Fruit fly (Drosophila melanogaster): ENCODE data around the gene CG3961.
A peak's percentile ranks its signal among the peaks of the same experiment; 100 is the strongest.

CG3961 gene

DNA sequence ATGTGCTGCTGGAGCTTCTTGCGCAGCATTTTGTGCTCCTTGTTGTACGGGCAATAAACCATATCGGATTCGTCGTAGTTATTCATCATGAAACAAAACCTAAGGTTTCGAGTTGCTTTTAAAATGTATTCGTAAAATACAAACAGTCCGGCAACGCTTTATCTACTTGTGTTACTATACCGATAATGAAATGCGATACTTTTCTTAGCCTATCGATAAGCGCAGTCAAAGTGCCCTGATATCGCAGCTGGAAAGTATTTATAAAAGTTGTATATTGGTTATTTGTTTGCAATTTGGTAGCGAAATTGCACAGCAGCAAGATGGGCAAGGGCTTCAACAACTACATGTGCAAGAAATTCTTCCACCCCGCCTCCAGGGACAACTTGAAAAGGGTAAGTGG lies 11.1 kb upstream of the CG3961 start, which contains the start of the genes arx and CG6843 (continued):
- TF ChIP-seq en (GFP tag; optimal IDR thresholded peaks at IDR 0.05) (no peak), CG4360 (GFP tag; IDR thresholded peaks at IDR 0.05) (no peak), trh (GFP tag; optimal IDR thresholded peaks at IDR 0.05) (no peak), Hmx (GFP tag; optimal IDR thresholded peaks at IDR 0.05) (no peak), CG16779 (GFP tag; IDR thresholded peaks at IDR 0.05) (no peak), CG1233 (GFP tag; optimal IDR thresholded peaks at IDR 0.05) (no peak), Nf-YA (GFP tag; IDR thresholded peaks at IDR 0.05) (no peak), HLH54F (GFP tag; optimal IDR thresholded peaks at IDR 0.05) (no peak), CG9727 (GFP tag; optimal IDR thresholded peaks at IDR 0.05) (no peak), zfh1 (GFP tag; IDR thresholded peaks at IDR 0.05) (no peak), klu (GFP tag; IDR thresholded peaks at IDR 0.05) (no peak), Max (GFP tag; optimal IDR thresholded peaks at IDR 0.05) (no peak), Rfx (GFP tag; IDR thresholded peaks at IDR 0.05) (no peak), dpn (GFP tag; optimal IDR thresholded peaks at IDR 0.05) (no peak), chm (GFP tag; IDR thresholded peaks at IDR 0.05) (no peak), CG34376 (GFP tag; optimal IDR thresholded peaks at IDR 0.05) (no peak), odd (GFP tag; optimal IDR thresholded peaks at IDR 0.05) (no peak), CG9609 (GFP tag; optimal IDR thresholded peaks at IDR 0.05) (no peak), gfzf (GFP tag; optimal IDR thresholded peaks at IDR 0.05) (peak; percentile 28), CG15601 (tag; optimal IDR thresholded peaks at IDR 0.05) (no peak), z (GFP tag; IDR thresholded peaks at IDR 0.05) (no peak), run (tag; optimal IDR thresholded peaks at IDR 0.05) (no peak), Doc2 (GFP tag; IDR thresholded peaks at IDR 0.05) (no peak), Fer3 (tag; optimal IDR thresholded peaks at IDR 0.05) (no peak), CG16813 (GFP tag; IDR thresholded peaks at IDR 0.05; ENCODE audit: partially characterized antibody) (peak; percentile 91), Atf6 (GFP tag; IDR thresholded peaks at IDR 0.05) (no peak), CG10979 (tag; optimal IDR thresholded peaks at IDR 0.05) (peak; percentile 9), chinmo (GFP tag; IDR thresholded peaks at IDR 0.05; ENCODE audit: partially characterized antibody) (peak; percentile 96), pb (GFP tag; optimal IDR thresholded peaks at IDR 0.05) (no peak), cato (GFP tag; optimal IDR thresholded peaks at IDR 0.05; ENCODE audit: borderline replicate concordance) (no peak), CG10565 (GFP tag; optimal IDR thresholded peaks at IDR 0.05) (no peak), Stat92E (GFP tag; optimal IDR thresholded peaks at IDR 0.05) (peak in 1 of 3 experiments; percentile 27), gem (tag; optimal IDR thresholded peaks at IDR 0.05) (no peak), CG30403 (GFP tag; optimal IDR thresholded peaks at IDR 0.05) (no peak), Elba2 (GFP tag; optimal IDR thresholded peaks at IDR 0.05) (no peak), dan (GFP tag; IDR thresholded peaks at IDR 0.05) (no peak), CG17186 (GFP tag; optimal IDR thresholded peaks at IDR 0.05) (peak; percentile 64), MESR4 (GFP tag; optimal IDR thresholded peaks at IDR 0.05) (peak; percentile 83), CG6813 (GFP tag; optimal IDR thresholded peaks at IDR 0.05) (no peak), CG17361 (GFP tag; IDR thresholded peaks at IDR 0.05) (no peak), Ets65A (GFP tag) (no peak), Sry-δ (GFP tag; optimal IDR thresholded peaks at IDR 0.05) (peak; percentile 83), CG4730 (GFP tag; IDR thresholded peaks at IDR 0.05) (no peak), CG12769 (tag; optimal IDR thresholded peaks at IDR 0.05) (no peak), tio (GFP tag; optimal IDR thresholded peaks at IDR 0.05) (no peak), HLH4C (GFP tag; IDR thresholded peaks at IDR 0.05; ENCODE audit: partially characterized antibody) (peak; percentile 83), CG17612 (GFP tag; IDR thresholded peaks at IDR 0.05) (no peak), hkb (optimal IDR thresholded peaks at IDR 0.05) (no peak), hkb (GFP tag; IDR thresholded peaks at IDR 0.05) (no peak), corto (GFP tag; optimal IDR thresholded peaks at IDR 0.05) (no peak), CG42726 (GFP tag; IDR thresholded peaks at IDR 0.05; ENCODE audit: partially characterized antibody) (peak; percentile 80; the same call in 1 of the 2 replicates), row (GFP tag; IDR thresholded peaks at IDR 0.05) (peak; percentile 17; the same call in 1 of the 3 replicates)

All from whole organism, embryonic.